Worm (Caenorhabditis elegans) whole organism, L2 larva: Measurements from ENCODE around the gene C29E4.10.

Source experiments
- C34F6.9 ChIP-seq: fragments of 150-350 bp; optimal IDR thresholded peaks from 2 replicates; lab custom pipeline; 2014; ENCODE audit warnings: missing biosample characterization, missing genetic modification characterization
- F13H6.1 ChIP-seq: sonication (generic microtip); optimal IDR thresholded peaks from 2 replicates; lab custom pipeline; 2016; ENCODE audit warnings: missing genetic modification characterization, missing compliant biosample characterization
- R02D3.7 ChIP-seq: fragments of 150-350 bp; optimal IDR thresholded peaks from 2 replicates; lab custom pipeline; 2014; ENCODE audit warnings: missing biosample characterization, missing genetic modification characterization
- ZK546.5 ChIP-seq: sonication (generic microtip); optimal IDR thresholded peaks from 2 replicates; lab custom pipeline; 2017; ENCODE audit warnings: missing biosample characterization, missing genetic modification characterization
- alr-1 ChIP-seq: fragments of 150-350 bp; optimal IDR thresholded peaks from 2 replicates; lab custom pipeline; 2014; ENCODE audit warnings: missing biosample characterization, missing genetic modification characterization
- aly-2 ChIP-seq: fragments of 150-350 bp; optimal IDR thresholded peaks from 2 replicates; lab custom pipeline; 2014; ENCODE audit warnings: missing biosample characterization, missing genetic modification characterization
- ama-1 ChIP-seq: fragments of 150-350 bp; optimal IDR thresholded peaks from 2 replicates; lab custom pipeline; 2018; ENCODE audit warnings: inconsistent platforms
- blmp-1 ChIP-seq: sonication (generic microtip); optimal IDR thresholded peaks from 2 replicates; lab custom pipeline; 2017; ENCODE audit warnings: missing genetic modification characterization, mild to moderate bottlenecking, missing compliant biosample characterization, antibody characterized with exemption, moderate library complexity; ENCODE audit not compliant: insufficient read depth
- ceh-16 ChIP-seq: fragments of 150-350 bp; optimal IDR thresholded peaks from 2 replicates; lab custom pipeline; 2014; ENCODE audit warnings: missing biosample characterization, missing genetic modification characterization
- ceh-82 ChIP-seq: fragments of 150-350 bp; optimal IDR thresholded peaks from 2 replicates; lab custom pipeline; 2014; ENCODE audit warnings: missing biosample characterization, missing genetic modification characterization
- crh-2 ChIP-seq: sonication (generic microtip); optimal IDR thresholded peaks from 2 replicates; lab custom pipeline; 2017; ENCODE audit warnings: missing biosample characterization, missing genetic modification characterization
- egl-27 ChIP-seq: sonication (generic microtip); optimal IDR thresholded peaks from 3 replicates; lab custom pipeline; 2017; ENCODE audit warnings: missing biosample characterization, missing genetic modification reagents, missing genetic modification characterization
- elt-1 ChIP-seq: fragments of 150-350 bp; optimal IDR thresholded peaks from 2 replicates; lab custom pipeline; 2014; ENCODE audit warnings: missing biosample characterization, missing genetic modification characterization
- fos-1 ChIP-seq: fragments of 150-350 bp; optimal IDR thresholded peaks from 2 replicates; lab custom pipeline; 2014; ENCODE audit warnings: missing biosample characterization, missing genetic modification characterization
- gmeb-1 ChIP-seq: fragments of 150-350 bp; optimal IDR thresholded peaks from 2 replicates; lab custom pipeline; 2014; ENCODE audit warnings: missing biosample characterization, missing genetic modification characterization
- lin-11 ChIP-seq: fragments of 150-350 bp; sonication (generic microtip); optimal IDR thresholded peaks from 2 replicates; lab custom pipeline; 2014; ENCODE audit warnings: missing biosample characterization, missing genetic modification characterization, inconsistent platforms, mixed read lengths
- lin-13 ChIP-seq: fragments of 150-350 bp; optimal IDR thresholded peaks from 2 replicates; lab custom pipeline; 2014; ENCODE audit warnings: missing biosample characterization, missing genetic modification reagents, missing genetic modification characterization
- lin-39 ChIP-seq: fragments of 150-350 bp; optimal IDR thresholded peaks from 2 replicates; lab custom pipeline; 2014; ENCODE audit warnings: missing biosample characterization, missing genetic modification reagents, missing genetic modification characterization
- lsy-2 ChIP-seq, 2 experiments: fragments of 150-350 bp in 1 of 2; sonication (generic microtip) in 1 of 2; optimal IDR thresholded peaks; 2 replicates each; lab custom pipeline; 2014 to 2017; ENCODE audit warnings: missing biosample characterization in 2 of 2, missing genetic modification characterization in 2 of 2
- mab-5 ChIP-seq: fragments of 150-350 bp; optimal IDR thresholded peaks from 2 replicates; lab custom pipeline; 2014; ENCODE audit warnings: missing biosample characterization, missing genetic modification characterization
- mdl-1 ChIP-seq, 2 experiments: fragments of 150-350 bp in 1 of 2; sonication (generic microtip) in 1 of 2; optimal IDR thresholded peaks; 2 replicates each; lab custom pipeline; 2017; ENCODE audit warnings: missing biosample characterization in 2 of 2, missing genetic modification characterization in 2 of 2
- nhr-10 ChIP-seq: sonication (generic microtip); optimal IDR thresholded peaks from 2 replicates; lab custom pipeline; 2017; ENCODE audit warnings: missing biosample characterization, missing genetic modification characterization
- nhr-11 ChIP-seq: fragments of 150-350 bp; optimal IDR thresholded peaks from 2 replicates; lab custom pipeline; 2014; ENCODE audit warnings: missing biosample characterization, missing genetic modification characterization
- nhr-129 ChIP-seq: fragments of 150-350 bp; optimal IDR thresholded peaks from 2 replicates; lab custom pipeline; 2014; ENCODE audit warnings: missing biosample characterization, missing genetic modification characterization
- nhr-21 ChIP-seq: fragments of 150-350 bp; optimal IDR thresholded peaks from 2 replicates; lab custom pipeline; 2014; ENCODE audit warnings: missing biosample characterization, missing genetic modification characterization
- nhr-23 ChIP-seq: fragments of 150-350 bp; optimal IDR thresholded peaks from 2 replicates; lab custom pipeline; 2014; ENCODE audit warnings: missing biosample characterization, missing genetic modification reagents, missing genetic modification characterization
- nhr-237 ChIP-seq: fragments of 150-350 bp; optimal IDR thresholded peaks from 2 replicates; lab custom pipeline; 2014; ENCODE audit warnings: missing biosample characterization, missing genetic modification characterization
- nhr-25 ChIP-seq: fragments of 150-350 bp; sonication (generic microtip); optimal IDR thresholded peaks from 3 replicates; lab custom pipeline; 2014; ENCODE audit warnings: missing biosample characterization, missing genetic modification characterization
- nhr-6 ChIP-seq: fragments of 150-350 bp; optimal IDR thresholded peaks from 2 replicates; lab custom pipeline; 2014; ENCODE audit warnings: missing biosample characterization, missing genetic modification characterization
- nhr-77 ChIP-seq: fragments of 150-350 bp; optimal IDR thresholded peaks from 2 replicates; lab custom pipeline; 2014; ENCODE audit warnings: missing biosample characterization, missing genetic modification characterization
- sem-4 ChIP-seq: fragments of 150-350 bp; optimal IDR thresholded peaks from 2 replicates; lab custom pipeline; 2014; ENCODE audit warnings: missing biosample characterization, missing genetic modification reagents, missing genetic modification characterization
- skn-1 ChIP-seq: sonication (generic microtip); optimal IDR thresholded peaks from 2 replicates; lab custom pipeline; 2017; ENCODE audit warnings: missing biosample characterization, missing genetic modification characterization
- sma-3 ChIP-seq: sonication (generic microtip); optimal IDR thresholded peaks from 2 replicates; lab custom pipeline; 2016; ENCODE audit warnings: missing genetic modification reagents, missing genetic modification characterization, missing compliant biosample characterization
- sma-9 ChIP-seq, 2 experiments: fragments of 150-350 bp in 1 of 2; sonication (generic microtip) in 1 of 2; optimal IDR thresholded peaks; 2 replicates each; lab custom pipeline; 2014 to 2016; ENCODE audit warnings: missing genetic modification characterization in 2 of 2, mild to moderate bottlenecking in 1 of 2, missing biosample characterization in 1 of 2, missing compliant biosample characterization in 1 of 2, missing genetic modification reagents in 1 of 2, moderate library complexity in 1 of 2
- unc-39 ChIP-seq: fragments of 150-350 bp; optimal IDR thresholded peaks from 2 replicates; lab custom pipeline; 2014; ENCODE audit warnings: missing biosample characterization, missing genetic modification characterization
- unc-62 ChIP-seq: fragments of 150-350 bp; optimal IDR thresholded peaks from 2 replicates; lab custom pipeline; 2014; ENCODE audit warnings: missing biosample characterization, missing genetic modification reagents, missing genetic modification characterization
- zag-1 ChIP-seq: fragments of 150-350 bp; optimal IDR thresholded peaks from 2 replicates; lab custom pipeline; 2014; ENCODE audit warnings: missing biosample characterization, missing genetic modification characterization
- ztf-11 ChIP-seq: sonication (generic microtip); optimal IDR thresholded peaks from 2 replicates; lab custom pipeline; 2017; ENCODE audit warnings: missing biosample characterization, missing genetic modification characterization

C29E4.10 gene

DNA sequence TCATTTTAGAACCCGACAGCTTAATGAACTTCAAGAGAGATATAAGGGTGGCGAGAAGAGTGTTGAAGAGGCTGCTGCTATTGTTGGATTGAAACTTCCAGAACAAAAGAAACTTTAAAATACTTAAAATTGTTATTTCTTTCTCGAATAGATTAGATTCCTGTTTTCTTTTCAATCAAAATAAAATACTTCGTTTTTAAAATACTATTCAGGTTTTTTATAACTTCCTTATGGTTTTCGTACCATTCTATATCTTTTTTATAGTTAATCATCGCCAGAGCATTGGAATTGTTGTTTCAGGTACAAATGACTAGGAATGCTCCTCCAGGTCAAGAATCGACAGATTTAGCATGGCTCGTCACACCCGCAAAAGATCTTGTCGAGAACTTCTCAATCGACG, 3.8 kb downstream of the C29E4.10 start, which contains the start of gene kle-2:
Gene kle-2 (plus strand): TSS at position 301 of the 400 bp plus-strand sequence.
- TF ChIP-seq elt-1 (tag; lab: Kevin White, UChicago) (no peak), ama-1 (lab: Kevin White, UChicago) (no peak), nhr-11 (tag; lab: Kevin White, UChicago) (no peak), nhr-77 (tag; lab: Kevin White, UChicago) (no peak), nhr-10 (tag; lab: Kevin White, UChicago) (no peak), ceh-16 (tag; lab: Kevin White, UChicago) (no peak), ceh-82 (tag; lab: Kevin White, UChicago) (no peak), unc-39 (tag; lab: Kevin White, UChicago) (no peak), nhr-21 (tag; lab: Kevin White, UChicago) (no peak), mdl-1 (tag; optimal IDR thresholded peaks at IDR 0.05; lab: Kevin White, UChicago) (no peak), nhr-23 (tag; lab: Kevin White, UChicago) (no peak), lin-13 (no peak), crh-2 (no peak), nhr-237 (tag; lab: Kevin White, UChicago) (no peak), sma-3 (GFP tag; lab: Kevin White, UChicago) (no peak), nhr-6 (no peak), lin-11 (no peak)

DNA sequence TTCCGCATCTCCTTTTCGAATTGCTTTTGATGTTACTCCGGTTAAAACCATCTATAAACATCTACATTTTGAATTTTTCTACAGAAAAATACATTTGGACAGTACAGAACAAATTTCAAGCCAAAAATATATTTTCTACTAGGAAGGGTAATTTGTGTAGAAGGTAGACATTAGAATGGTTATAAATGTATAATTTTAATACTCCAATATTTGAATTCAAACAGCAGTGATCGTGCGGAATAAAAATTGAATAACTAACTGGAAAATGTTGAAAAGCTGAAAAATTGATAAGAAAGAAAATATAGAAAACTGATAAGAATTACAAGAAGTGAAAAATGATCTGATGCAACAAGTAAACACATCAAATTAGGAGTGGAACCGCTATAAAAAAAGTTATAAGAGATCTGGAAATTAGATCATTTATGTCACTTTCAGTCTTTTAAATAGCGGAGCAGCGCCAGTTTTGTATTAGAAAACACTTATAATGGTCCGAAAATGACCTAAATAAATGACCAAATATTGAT, 9.4 kb downstream of the C29E4.10 start, which contains the start of gene gsto-1:
Gene gsto-1 (minus strand): TSS at position 51 of the 524 bp plus-strand sequence.
- peak; percentile 26 for TF ChIP-seq fos-1
- TF ChIP-seq gmeb-1 (tag; lab: Kevin White, UChicago), result peak; percentile 6
- peak; percentile 8 for TF ChIP-seq crh-2
- TF ChIP-seq nhr-129 (tag; lab: Kevin White, UChicago), result peak; percentile 31
- no peak for TF ChIP-seq unc-39 (tag; lab: Kevin White, UChicago)

DNA sequence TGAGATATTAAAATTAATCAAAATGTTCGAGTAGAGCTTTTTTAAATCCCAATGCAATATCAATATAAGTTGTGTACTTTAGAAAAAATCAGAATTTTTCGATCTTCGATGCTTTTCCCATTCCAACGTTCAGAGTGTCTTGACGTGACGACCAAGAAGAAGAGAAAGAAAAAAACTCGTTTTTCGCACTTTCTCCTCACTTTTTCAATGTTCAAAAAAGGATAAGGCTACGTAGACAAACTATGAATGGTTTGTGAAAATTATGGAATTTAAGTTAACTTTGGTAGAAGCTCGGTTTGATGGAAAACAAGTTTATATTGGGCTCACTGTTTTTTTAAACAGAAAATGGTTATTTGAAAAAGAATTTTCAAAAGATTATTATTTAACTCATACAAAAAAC, 10.0 kb downstream of the C29E4.10 start:
- TF ChIP-seq blmp-1 (tag; lab: Kevin White, UChicago), result no peak
- TF ChIP-seq F13H6.1 (tag; lab: Kevin White, UChicago), result no peak
- TF ChIP-seq lin-13, result no peak
- no peak for TF ChIP-seq sem-4
- TF ChIP-seq lsy-2 (tag; optimal IDR thresholded peaks at IDR 0.05; lab: Kevin White, UChicago), result no peak
- TF ChIP-seq ZK546.5 (tag; lab: Kevin White, UChicago), result no peak
- no peak for TF ChIP-seq ztf-11 (tag; lab: Kevin White, UChicago)
- TF ChIP-seq lin-39 (tag; lab: Kevin White, UChicago), result no peak

DNA sequence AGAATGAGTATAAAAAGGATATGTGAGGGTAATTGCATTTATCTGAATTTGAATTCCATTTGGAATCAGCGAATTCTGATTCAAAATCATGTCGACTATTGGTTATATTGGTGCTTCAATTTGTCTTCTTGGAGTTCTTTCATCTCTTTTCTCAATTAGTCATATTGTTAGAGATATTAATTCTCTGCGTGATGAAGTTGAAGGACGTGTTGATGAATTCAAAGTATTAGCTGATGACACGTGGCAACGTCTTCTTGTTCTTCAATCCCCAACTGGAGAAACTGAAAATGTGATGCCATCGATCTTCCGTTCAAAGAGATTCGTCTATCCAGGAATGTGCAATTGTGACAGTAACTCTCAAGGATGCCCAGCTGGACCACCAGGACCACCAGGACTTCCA, 11.2 kb downstream of the C29E4.10 start, which contains the start of gene col-90:
Gene col-90 (plus strand): TSS at position 37 of the 400 bp plus-strand sequence.
- TF ChIP-seq ama-1 (lab: Kevin White, UChicago) (peak; percentile 59), R02D3.7 (tag; lab: Kevin White, UChicago) (no peak), sma-9 (GFP tag; optimal IDR thresholded peaks at IDR 0.05; lab: Kevin White, UChicago) (no peak), sma-9 (tag; optimal IDR thresholded peaks at IDR 0.05; lab: Kevin White, UChicago) (no peak)

DNA sequence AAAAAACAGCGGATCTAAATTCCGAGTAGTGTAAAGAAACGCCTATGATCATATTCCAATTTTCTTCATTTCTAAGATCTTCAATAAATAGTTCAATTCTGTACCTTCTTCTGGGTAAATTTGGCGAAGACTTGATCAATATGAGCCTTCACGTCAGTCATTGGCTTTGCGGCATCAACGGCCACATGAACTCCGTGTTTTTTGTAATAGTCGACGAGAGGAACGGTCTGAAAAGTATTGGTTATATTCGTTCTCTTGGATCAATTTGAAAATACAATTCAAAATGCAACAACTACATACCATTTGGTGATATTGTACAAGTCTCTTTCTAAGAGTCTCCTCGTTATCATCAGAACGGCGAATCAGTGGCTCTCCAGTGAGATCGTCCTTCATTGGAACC, 12.8 kb downstream of the C29E4.10 start:
- TF ChIP-seq ama-1 (lab: Kevin White, UChicago) (peak; percentile 76), nhr-6 (no peak), fos-1 (no peak)

DNA sequence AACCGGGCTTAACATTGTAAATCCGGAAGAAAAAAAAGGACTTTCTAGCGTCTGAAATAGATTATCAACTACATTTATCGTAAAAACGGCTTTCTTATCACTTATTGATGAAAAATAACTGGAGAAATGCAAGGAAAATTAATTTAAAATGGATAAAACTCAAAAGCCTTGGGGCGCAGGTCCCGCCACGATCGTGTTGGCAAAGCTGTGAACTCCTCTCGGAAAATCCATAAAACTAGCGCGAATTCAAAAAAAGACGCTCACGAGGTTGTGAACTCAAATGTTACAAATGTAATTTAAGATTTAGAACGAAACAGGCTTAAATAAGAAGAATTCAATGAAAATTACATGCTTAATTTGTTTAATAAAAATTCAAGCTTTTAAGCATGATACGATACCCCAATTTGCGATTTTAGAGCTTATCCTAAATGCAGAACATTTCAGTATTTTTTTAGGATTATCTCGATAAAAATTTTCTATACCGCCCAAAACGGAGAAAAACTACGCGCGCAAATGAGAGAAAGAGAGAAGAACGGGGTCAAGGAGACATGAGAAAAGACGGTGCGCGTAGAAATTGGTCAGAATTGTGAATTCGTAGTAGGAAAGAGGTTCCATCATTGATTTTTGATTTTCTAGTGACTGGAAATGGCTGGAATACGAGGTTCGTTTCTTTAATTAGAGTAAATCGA, 14.6 kb downstream of the C29E4.10 start, which contains the start of gene C29E4.15:
Gene C29E4.15 (plus strand): TSS at position 547 of the 689 bp plus-strand sequence.
- peak; percentile 63 for TF ChIP-seq C34F6.9 (tag; lab: Kevin White, UChicago)
- TF ChIP-seq nhr-6, result no peak
- TF ChIP-seq elt-1 (tag; lab: Kevin White, UChicago), result no peak
- no peak for TF ChIP-seq nhr-77 (tag; lab: Kevin White, UChicago)
- TF ChIP-seq egl-27 (tag; lab: Kevin White, UChicago), result no peak
- TF ChIP-seq unc-62 (GFP tag; lab: Kevin White, UChicago), result no peak
- no peak for TF ChIP-seq aly-2
- no peak for TF ChIP-seq unc-39 (tag; lab: Kevin White, UChicago)
- no peak for TF ChIP-seq zag-1 (tag; lab: Kevin White, UChicago)
- TF ChIP-seq alr-1, result no peak
- TF ChIP-seq fos-1, result no peak
- no peak for TF ChIP-seq ceh-16 (tag; lab: Kevin White, UChicago)
- TF ChIP-seq nhr-23 (tag; lab: Kevin White, UChicago), result no peak
- peak; percentile 60 for TF ChIP-seq gmeb-1 (tag; lab: Kevin White, UChicago)
- TF ChIP-seq F13H6.1 (tag; lab: Kevin White, UChicago), result peak; percentile 15
- no peak for TF ChIP-seq ztf-11 (tag; lab: Kevin White, UChicago)
- no peak for TF ChIP-seq mab-5 (tag; lab: Kevin White, UChicago)
- no peak for TF ChIP-seq R02D3.7 (tag; lab: Kevin White, UChicago)
- no peak for TF ChIP-seq nhr-10 (tag; lab: Kevin White, UChicago)
- TF ChIP-seq lsy-2 (tag; optimal IDR thresholded peaks at IDR 0.05; lab: Kevin White, UChicago), result peak; percentile 27 to 80
- TF ChIP-seq nhr-25 (tag; lab: Kevin White, UChicago), result no peak
- TF ChIP-seq crh-2, result peak; percentile 87
- no peak for TF ChIP-seq skn-1 (tag; lab: Kevin White, UChicago)
- TF ChIP-seq sma-3 (GFP tag; lab: Kevin White, UChicago), result no peak
- no peak for TF ChIP-seq mdl-1 (tag; optimal IDR thresholded peaks at IDR 0.05; lab: Kevin White, UChicago)
- peak; percentile 6 for TF ChIP-seq nhr-129 (tag; lab: Kevin White, UChicago)
- TF ChIP-seq lin-11, result no peak
